Worm (Caenorhabditis elegans) whole organism, early embryonic: ENCODE measurements around the gene F23F1.6.

Experiments
- ama-1 ChIP-seq: fragments of 150-350 bp; optimal IDR thresholded peaks from 2 replicates; lab custom pipeline; 2014
- ceh-36 ChIP-seq: sonication (generic microtip); optimal IDR thresholded peaks from 2 replicates; lab custom pipeline; 2016; ENCODE audit warnings: missing genetic modification characterization, inconsistent platforms, missing compliant biosample characterization

- no peak for TF ChIP-seq ceh-36
- TF ChIP-seq ama-1 (lab: Kevin White, UChicago), result no peak
Observed at ce11 chrII:61013-61412, 23.9 kb upstream of the F23F1.6 start, which contains the start of gene C23H3.2.
